Worm (Caenorhabditis elegans) whole organism, L1 larva: ENCODE measurements around the gene ssp-36.

Experiments
- alr-1 ChIP-seq: fragments of 200-800 bp; sonication (Bioruptor generic); optimal IDR thresholded peaks from 2 replicates; lab custom pipeline; 2018; ENCODE audit warnings: borderline replicate concordance, mild to moderate bottlenecking, missing genetic modification characterization, missing compliant biosample characterization
- ama-1 ChIP-seq: fragments of 150-350 bp; optimal IDR thresholded peaks from 2 replicates; lab custom pipeline; 2014
- elt-2 ChIP-seq: sonication (generic microtip); optimal IDR thresholded peaks from 2 replicates; lab custom pipeline; 2016; ENCODE audit warnings: missing genetic modification characterization, mild to moderate bottlenecking, inconsistent platforms, missing compliant biosample characterization, missing genetic modification reagents
- jun-1 ChIP-seq: fragments of 150-350 bp; optimal IDR thresholded peaks from 2 replicates; lab custom pipeline; 2014; ENCODE audit warnings: missing biosample characterization, missing genetic modification reagents, missing genetic modification characterization
- lin-13 ChIP-seq: fragments of 150-350 bp; optimal IDR thresholded peaks from 2 replicates; lab custom pipeline; 2014; ENCODE audit warnings: missing biosample characterization, missing genetic modification reagents, missing genetic modification characterization
- lin-15B ChIP-seq: fragments of 150-350 bp; sonication (generic microtip); optimal IDR thresholded peaks from 3 replicates; lab custom pipeline; 2014; ENCODE audit warnings: missing biosample characterization, missing genetic modification characterization
- mab-9 ChIP-seq: fragments of 200-800 bp; sonication (Bioruptor generic); IDR thresholded peaks from 2 replicates; pipeline ENCODE4 v1.3.6; 2022; ENCODE audit warnings: missing genetic modification reagents, missing genetic modification characterization, missing compliant biosample characterization
- mep-1 ChIP-seq: fragments of 150-350 bp; optimal IDR thresholded peaks from 2 replicates; lab custom pipeline; 2014; ENCODE audit warnings: missing biosample characterization, missing genetic modification characterization
- pqm-1 ChIP-seq: sonication (generic microtip); optimal IDR thresholded peaks from 3 replicates; lab custom pipeline; 2017; ENCODE audit warnings: missing biosample characterization, missing genetic modification characterization
- unc-130 ChIP-seq: fragments of 150-350 bp; optimal IDR thresholded peaks from 2 replicates; lab custom pipeline; 2017; ENCODE audit warnings: missing biosample characterization, missing genetic modification characterization, inconsistent platforms
- ztf-4 ChIP-seq: fragments of 150-350 bp; optimal IDR thresholded peaks from 2 replicates; lab custom pipeline; 2014; ENCODE audit warnings: missing biosample characterization, missing genetic modification characterization

ce11 chrIV:9789496-9789895 is 23.3 kb upstream of the ssp-36 start, which contains the start of gene T13F2.4:
- no peak for TF ChIP-seq pqm-1 (tag; lab: Kevin White, UChicago)
- no peak for TF ChIP-seq ztf-4 (tag; lab: Kevin White, UChicago)
- no peak for TF ChIP-seq unc-130
- TF ChIP-seq mab-9 (GFP tag; lab: Robert Waterston, UW), result no peak
- no peak for TF ChIP-seq lin-15B (tag; lab: Kevin White, UChicago)
- no peak for TF ChIP-seq lin-13
- TF ChIP-seq alr-1 (tag; lab: Kevin White, UChicago), result no peak
- no peak for TF ChIP-seq ama-1 (lab: Kevin White, UChicago)
- TF ChIP-seq jun-1 (tag; lab: Kevin White, UChicago), result no peak
- no peak for TF ChIP-seq mep-1 (tag; lab: Kevin White, UChicago)
- TF ChIP-seq elt-2 (tag; lab: Kevin White, UChicago), result no peak
